Fruit fly (Drosophila melanogaster) whole organism, embryonic: ENCODE data around the gene Prp31.

ENCODE experiments used
- BEAF-32 ChIP-seq: fragments of 200-800 bp; sonication (Bioruptor generic); optimal IDR thresholded peaks from 3 replicates; lab custom pipeline; 2017; ENCODE audit warnings: missing biosample characterization, missing genetic modification characterization, mild to moderate bottlenecking, moderate library complexity, missing genetic modification reagents
- Blimp-1 ChIP-seq: fragments of 200-800 bp; sonication (Bioruptor generic); optimal IDR thresholded peaks from 3 replicates; lab custom pipeline; 2018; ENCODE audit warnings: missing biosample characterization, missing genetic modification characterization, mild to moderate bottlenecking, moderate library complexity, missing genetic modification reagents
- CG14441 ChIP-seq: fragments of 200-800 bp; sonication (Bioruptor generic); IDR thresholded peaks from 2 replicates; pipeline ENCODE4 v1.3.6; 2022; ENCODE audit warnings: missing biosample characterization, missing genetic modification characterization
- CG1603 ChIP-seq: fragments of 200-800 bp; sonication (Bioruptor generic); optimal IDR thresholded peaks from 2 replicates; lab custom pipeline; 2019; ENCODE audit warnings: missing biosample characterization, mild to moderate bottlenecking, missing genetic modification characterization, moderate library complexity
- CG16815 ChIP-seq: fragments of 200-800 bp; sonication (Bioruptor generic); optimal IDR thresholded peaks from 3 replicates; lab custom pipeline; 2017; ENCODE audit warnings: missing biosample characterization, mild to moderate bottlenecking, missing genetic modification characterization
- CG16863 ChIP-seq: fragments of 200-800 bp; sonication (Bioruptor generic); optimal IDR thresholded peaks from 3 replicates; lab custom pipeline; 2016; ENCODE audit warnings: missing biosample characterization, missing genetic modification characterization
- CG17328 ChIP-seq: fragments of 200-800 bp; sonication (Bioruptor generic); IDR thresholded peaks from 2 replicates; pipeline ENCODE4 v1.3.6; 2022; ENCODE audit warnings: missing biosample characterization, missing genetic modification characterization
- CG17361 ChIP-seq: fragments of 200-800 bp; sonication (Bioruptor generic); IDR thresholded peaks from 3 replicates; pipeline ENCODE4 v1.3.6; 2022; ENCODE audit warnings: missing biosample characterization, missing genetic modification characterization
- CG18262 ChIP-seq: fragments of 200-800 bp; optimal IDR thresholded peaks from 3 replicates; lab custom pipeline; 2019; ENCODE audit warnings: missing biosample characterization, mild to moderate bottlenecking, missing genetic modification characterization, moderate library complexity
- CG30431 ChIP-seq: fragments of 200-800 bp; sonication (Bioruptor generic); optimal IDR thresholded peaks from 2 replicates; lab custom pipeline; 2017; ENCODE audit warnings: missing biosample characterization, missing genetic modification characterization
- CG3838 ChIP-seq: fragments of 200-800 bp; sonication (Bioruptor generic); optimal IDR thresholded peaks from 3 replicates; lab custom pipeline; 2016; ENCODE audit warnings: missing biosample characterization, missing genetic modification characterization
- CG4424 ChIP-seq: fragments of 200-800 bp; sonication (Bioruptor generic); optimal IDR thresholded peaks from 3 replicates; lab custom pipeline; 2016; ENCODE audit warnings: missing biosample characterization, missing genetic modification characterization
- CG5953 ChIP-seq: fragments of 200-800 bp; sonication (Bioruptor generic); IDR thresholded peaks from 2 replicates; pipeline ENCODE4 v1.3.6; 2022; ENCODE audit warnings: missing biosample characterization, missing genetic modification characterization
- CG7745 ChIP-seq: fragments of 200-800 bp; sonication (Bioruptor generic); optimal IDR thresholded peaks from 2 replicates; lab custom pipeline; 2018; ENCODE audit warnings: missing biosample characterization, mild to moderate bottlenecking, missing genetic modification characterization, moderate library complexity
- CG7786 ChIP-seq: fragments of 200-800 bp; sonication (Bioruptor generic); optimal IDR thresholded peaks from 2 replicates; lab custom pipeline; 2016; ENCODE audit warnings: missing biosample characterization, missing genetic modification characterization
- Chrac-16 ChIP-seq: fragments of 200-800 bp; sonication (Bioruptor generic); optimal IDR thresholded peaks from 3 replicates; lab custom pipeline; 2016; ENCODE audit warnings: missing biosample characterization, missing genetic modification characterization
- Dfd ChIP-seq, 2 experiments: fragments of >200 bp; optimal IDR thresholded peaks; 2 replicates each; lab custom pipeline; 2017; ENCODE audit warnings: missing biosample characterization in 2 of 2, missing genetic modification characterization in 2 of 2
- Eip74EF ChIP-seq, 2 experiments: fragments of 200-800 bp in 1 of 2; fragments of >200 bp in 1 of 2; sonication (Bioruptor generic) in 1 of 2; optimal IDR thresholded peaks; 2 replicates each; lab custom pipeline; 2017 to 2019; ENCODE audit warnings: missing biosample characterization in 2 of 2, missing genetic modification characterization in 2 of 2, mild to moderate bottlenecking in 1 of 2, moderate library complexity in 1 of 2
- Myb ChIP-seq: fragments of 200-800 bp; sonication (Bioruptor generic); optimal IDR thresholded peaks from 2 replicates; lab custom pipeline; 2016; ENCODE audit warnings: missing biosample characterization, missing genetic modification characterization
- Sox102F ChIP-seq: fragments of 200-800 bp; sonication (Bioruptor generic); optimal IDR thresholded peaks from 2 replicates; lab custom pipeline; 2018; ENCODE audit warnings: missing biosample characterization, mild to moderate bottlenecking, missing genetic modification characterization, moderate library complexity
- Spps ChIP-seq: fragments of 200-800 bp; sonication (Bioruptor generic); optimal IDR thresholded peaks from 2 replicates; lab custom pipeline; 2018; ENCODE audit warnings: missing biosample characterization, mild to moderate bottlenecking, missing genetic modification characterization
- abd-A ChIP-seq: fragments of 200-800 bp; sonication (Bioruptor generic); optimal IDR thresholded peaks from 3 replicates; lab custom pipeline; 2019; ENCODE audit warnings: missing biosample characterization, mild to moderate bottlenecking, missing genetic modification characterization, moderate library complexity
- amos ChIP-seq: fragments of 200-800 bp; sonication (Bioruptor generic); IDR thresholded peaks from 2 replicates; pipeline ENCODE4 v1.3.6; 2022; ENCODE audit warnings: missing biosample characterization, missing genetic modification characterization; ENCODE audit not compliant: partially characterized antibody
- bsh ChIP-seq, 2 experiments: fragments of 200-800 bp; sonication (Bioruptor generic); optimal IDR thresholded peaks; 2 replicates each; lab custom pipeline; 2017 to 2018; ENCODE audit warnings: mild to moderate bottlenecking in 2 of 2, missing biosample characterization in 2 of 2, missing genetic modification characterization in 2 of 2, moderate library complexity in 1 of 2
- dmrt11E ChIP-seq: fragments of 200-800 bp; sonication (Bioruptor generic); optimal IDR thresholded peaks from 3 replicates; lab custom pipeline; 2018; ENCODE audit warnings: missing biosample characterization, mild to moderate bottlenecking, missing genetic modification characterization, moderate library complexity
- ewg ChIP-seq: fragments of 200-800 bp; sonication (Bioruptor generic); optimal IDR thresholded peaks from 3 replicates; lab custom pipeline; 2017; ENCODE audit warnings: mild to moderate bottlenecking, missing biosample characterization, missing genetic modification reagents, missing genetic modification characterization
- fd102C ChIP-seq: fragments of 200-800 bp; sonication (Bioruptor generic); optimal IDR thresholded peaks from 2 replicates; lab custom pipeline; 2018; ENCODE audit warnings: missing biosample characterization, mild to moderate bottlenecking, missing genetic modification characterization, moderate library complexity
- fd3F ChIP-seq: fragments of 200-800 bp; sonication (Bioruptor generic); optimal IDR thresholded peaks from 2 replicates; lab custom pipeline; 2018; ENCODE audit warnings: missing biosample characterization, mild to moderate bottlenecking, missing genetic modification characterization, moderate library complexity
- fd96Cb ChIP-seq: fragments of 200-800 bp; sonication (Bioruptor generic); optimal IDR thresholded peaks from 2 replicates; lab custom pipeline; 2018; ENCODE audit warnings: missing biosample characterization, mild to moderate bottlenecking, missing genetic modification characterization, moderate library complexity
- gem ChIP-seq: fragments of 200-800 bp; sonication (Bioruptor generic); optimal IDR thresholded peaks from 2 replicates; lab custom pipeline; 2019; ENCODE audit warnings: missing biosample characterization, mild to moderate bottlenecking, missing genetic modification characterization, moderate library complexity
- grn ChIP-seq: fragments of 200-800 bp; sonication (Bioruptor generic); optimal IDR thresholded peaks from 3 replicates; lab custom pipeline; 2017; ENCODE audit warnings: missing biosample characterization, missing genetic modification characterization
- gsb-n ChIP-seq: fragments of 200-800 bp; sonication (Bioruptor generic); optimal IDR thresholded peaks from 3 replicates; lab custom pipeline; 2018; ENCODE audit warnings: missing biosample characterization, mild to moderate bottlenecking, missing genetic modification characterization
- h ChIP-seq: fragments of >200 bp; optimal IDR thresholded peaks from 2 replicates; lab custom pipeline; 2017
- mirr ChIP-seq: fragments of 200-800 bp; sonication (Bioruptor generic); optimal IDR thresholded peaks from 3 replicates; lab custom pipeline; 2018; ENCODE audit warnings: missing biosample characterization, mild to moderate bottlenecking, missing genetic modification characterization
- nmo ChIP-seq: fragments of 200-800 bp; sonication (Bioruptor generic); optimal IDR thresholded peaks from 2 replicates; lab custom pipeline; 2018; ENCODE audit warnings: missing biosample characterization, mild to moderate bottlenecking, missing genetic modification characterization, moderate library complexity
- oc ChIP-seq: fragments of 200-800 bp; sonication (Bioruptor generic); optimal IDR thresholded peaks from 2 replicates; lab custom pipeline; 2018; ENCODE audit warnings: missing biosample characterization, mild to moderate bottlenecking, missing genetic modification characterization, moderate library complexity
- phol ChIP-seq: fragments of 200-800 bp; sonication (Bioruptor generic); optimal IDR thresholded peaks from 3 replicates; lab custom pipeline; 2018; ENCODE audit warnings: missing biosample characterization, mild to moderate bottlenecking, missing genetic modification characterization, moderate library complexity
- pnt ChIP-seq: fragments of 200-800 bp; sonication (Bioruptor generic); optimal IDR thresholded peaks from 3 replicates; lab custom pipeline; 2016; ENCODE audit warnings: missing biosample characterization, missing genetic modification characterization
- row ChIP-seq: fragments of 200-800 bp; sonication (Bioruptor generic); IDR thresholded peaks from 3 replicates; pipeline ENCODE4 v1.3.6; 2022; ENCODE audit warnings: missing biosample characterization, missing genetic modification characterization
- schlank ChIP-seq: fragments of 200-800 bp; sonication (Bioruptor generic); optimal IDR thresholded peaks from 2 replicates; lab custom pipeline; 2018; ENCODE audit warnings: missing biosample characterization, mild to moderate bottlenecking, missing genetic modification characterization
- stwl ChIP-seq: fragments of 200-800 bp; sonication (Bioruptor generic); optimal IDR thresholded peaks from 3 replicates; lab custom pipeline; 2018; ENCODE audit warnings: missing biosample characterization, mild to moderate bottlenecking, missing genetic modification characterization, moderate library complexity
- twi ChIP-seq: fragments of 200-800 bp; optimal IDR thresholded peaks from 2 replicates; lab custom pipeline; 2019; ENCODE audit warnings: missing biosample characterization, mild to moderate bottlenecking, missing genetic modification characterization, moderate library complexity
- unpg ChIP-seq: fragments of 200-800 bp; sonication (Bioruptor generic); optimal IDR thresholded peaks from 3 replicates; lab custom pipeline; 2018; ENCODE audit warnings: missing biosample characterization, mild to moderate bottlenecking, missing genetic modification characterization, moderate library complexity
- vnd ChIP-seq: fragments of 200-800 bp; sonication (Bioruptor generic); IDR thresholded peaks from 3 replicates; pipeline ENCODE4 v1.3.6; 2022; ENCODE audit warnings: missing biosample characterization, missing genetic modification characterization; ENCODE audit not compliant: partially characterized antibody
- zf30C ChIP-seq: fragments of 200-800 bp; sonication (Bioruptor generic); optimal IDR thresholded peaks from 3 replicates; lab custom pipeline; 2018; ENCODE audit warnings: missing biosample characterization, mild to moderate bottlenecking, missing genetic modification characterization

The Prp31 gene

dm6 chr3L:15199216-15200090 lies 40.6 kb downstream of the Prp31 start (continued):
- TF ChIP-seq zf30C (GFP tag; lab: Kevin White, UChicago): peak; percentile 33
- TF ChIP-seq Blimp-1 (GFP tag; lab: Kevin White, UChicago): peak; percentile 52
- peak; percentile 3 for TF ChIP-seq Chrac-16
- TF ChIP-seq Eip74EF (GFP tag; optimal IDR thresholded peaks at IDR 0.05; lab: Kevin White, UChicago): no peak
- TF ChIP-seq CG16863 (GFP tag; lab: Kevin White, UChicago): peak; percentile 0
- TF ChIP-seq fd96Cb (tag; lab: Kevin White, UChicago): peak; percentile 42
- TF ChIP-seq amos: no peak
- no peak for TF ChIP-seq CG7786 (GFP tag; lab: Kevin White, UChicago)
- TF ChIP-seq unpg (GFP tag; lab: Kevin White, UChicago): peak; percentile 48
- no peak for TF ChIP-seq BEAF-32 (GFP tag; lab: Kevin White, UChicago)
- TF ChIP-seq Sox102F: peak; percentile 30
- TF ChIP-seq stwl (tag; lab: Kevin White, UChicago): peak; percentile 33
- TF ChIP-seq CG1603 (tag; lab: Kevin White, UChicago): peak; percentile 67
- TF ChIP-seq CG5953 (GFP tag; lab: Robert Waterston, UW): no peak
- TF ChIP-seq CG17328 (GFP tag; lab: Robert Waterston, UW): peak; percentile 59; the same call in 1 of the 2 replicates
- no peak for TF ChIP-seq fd102C (GFP tag; lab: Kevin White, UChicago)
- TF ChIP-seq Dfd (GFP tag; optimal IDR thresholded peaks at IDR 0.05; lab: Kevin White, UChicago): no peak
- TF ChIP-seq CG30431 (GFP tag; lab: Kevin White, UChicago): peak; percentile 7
- peak; percentile 34 for TF ChIP-seq Spps (tag; lab: Kevin White, UChicago)
- peak; percentile 71 for TF ChIP-seq grn (GFP tag; lab: Kevin White, UChicago)
- peak; percentile 44; the same call in 1 of the 3 replicates for TF ChIP-seq row (GFP tag; lab: Robert Waterston, UW)
- TF ChIP-seq Myb (GFP tag; lab: Kevin White, UChicago): no peak
- TF ChIP-seq CG4424 (GFP tag; lab: Kevin White, UChicago): peak; percentile 44
- TF ChIP-seq vnd (GFP tag; lab: Robert Waterston, UW): no peak
- peak; percentile 53 for TF ChIP-seq CG16815
- TF ChIP-seq ewg (GFP tag; lab: Kevin White, UChicago): peak; percentile 2
- peak in 1 of 2 experiments; percentile 61 for TF ChIP-seq bsh (GFP tag; optimal IDR thresholded peaks at IDR 0.05; lab: Kevin White, UChicago)

- peak; percentile 50 for TF ChIP-seq dmrt11E
- TF ChIP-seq abd-A (tag; lab: Kevin White, UChicago): peak; percentile 20
- no peak for TF ChIP-seq CG14441 (GFP tag; lab: Robert Waterston, UW)
- TF ChIP-seq pnt (GFP tag; lab: Kevin White, UChicago): no peak
- TF ChIP-seq CG18262 (tag; lab: Kevin White, UChicago): peak; percentile 39
- TF ChIP-seq CG16815: no peak
- peak; percentile 10 for TF ChIP-seq CG7745 (tag; lab: Kevin White, UChicago)
- no peak for TF ChIP-seq h
- TF ChIP-seq gem (tag; lab: Kevin White, UChicago): peak; percentile 17
- TF ChIP-seq schlank (tag; lab: Kevin White, UChicago): no peak
- no peak for TF ChIP-seq twi (tag; lab: Kevin White, UChicago)
- no peak for TF ChIP-seq nmo (GFP tag; lab: Kevin White, UChicago)
- TF ChIP-seq mirr (GFP tag; lab: Kevin White, UChicago): no peak
- no peak for TF ChIP-seq oc (tag; lab: Kevin White, UChicago)
- peak; percentile 14 for TF ChIP-seq phol (tag; lab: Kevin White, UChicago)
- TF ChIP-seq fd3F (GFP tag; lab: Kevin White, UChicago): no peak
- peak; percentile 15 for TF ChIP-seq gsb-n (tag; lab: Kevin White, UChicago)
- peak; percentile 10; the same call in 1 of the 3 replicates for TF ChIP-seq row (GFP tag; lab: Robert Waterston, UW)
- TF ChIP-seq BEAF-32 (GFP tag; lab: Kevin White, UChicago): no peak
- no peak for TF ChIP-seq CG3838 (GFP tag; lab: Kevin White, UChicago)
- 0 out of 3 replicates have a peak, but pooled peaks have one; percentile 28 for TF ChIP-seq CG17361
These were observed 41.5 kb downstream of the Prp31 start for dm6 chr3L:15200280-15200987.
